Worm (Caenorhabditis elegans): ENCODE results near the gene mdf-2.
A peak's percentile ranks its signal among the peaks of the same experiment; 100 is the strongest.

The mdf-2 gene

DNA sequence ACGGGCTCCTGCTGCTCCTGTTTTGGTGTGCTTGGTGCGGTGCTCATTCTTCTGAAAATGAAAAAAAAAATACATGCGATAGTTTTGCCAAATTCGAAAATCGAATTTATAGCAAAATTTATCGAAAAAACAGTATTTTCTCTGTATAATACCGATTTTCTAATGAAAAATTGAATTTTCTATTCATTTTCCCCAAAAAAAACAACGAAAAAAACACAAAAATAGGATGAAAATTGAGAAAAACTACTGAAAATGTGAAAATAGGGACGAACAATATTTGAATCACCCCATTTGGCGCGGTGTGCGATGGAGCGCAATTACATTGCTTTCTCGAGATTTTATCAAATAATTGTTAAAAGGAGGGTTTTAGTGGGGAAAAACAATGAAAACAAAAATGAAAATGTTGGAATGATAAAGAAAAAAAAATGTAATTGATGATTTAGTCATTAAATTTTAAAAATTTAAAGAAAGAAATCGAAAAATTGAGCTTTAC, 27.9 kb downstream of the mdf-2 start, which contains the start of gene Y69A2AR.28:
TSS of gene Y69A2AR.28 (minus strand) at position 51 of the 493 bp plus-strand sequence.
- TF ChIP-seq odd-2 (tag; optimal IDR thresholded peaks at IDR 0.05) (no peak), sox-4 (tag; optimal IDR thresholded peaks at IDR 0.05) (no peak), T23F11.4 (GFP tag; optimal IDR thresholded peaks at IDR 0.05) (no peak), lin-11 (tag; optimal IDR thresholded peaks at IDR 0.05) (no peak), dmd-4 (tag; optimal IDR thresholded peaks at IDR 0.05; ENCODE audit: borderline replicate concordance) (no peak), npax-4 (tag; optimal IDR thresholded peaks at IDR 0.05) (no peak), mec-3 (tag; optimal IDR thresholded peaks at IDR 0.05; ENCODE audit: borderline replicate concordance) (no peak), fax-1 (tag; optimal IDR thresholded peaks at IDR 0.05) (no peak), ceh-9 (tag; optimal IDR thresholded peaks at IDR 0.05) (no peak), unc-55 (GFP tag; optimal IDR thresholded peaks at IDR 0.05) (no peak), ceh-48 (tag; optimal IDR thresholded peaks at IDR 0.05) (no peak), pha-2 (tag; optimal IDR thresholded peaks at IDR 0.05) (no peak), tbx-2 (tag; optimal IDR thresholded peaks at IDR 0.05) (no peak), ceh-45 (GFP tag; IDR thresholded peaks at IDR 0.05) (no peak), C08G9.2 (tag; optimal IDR thresholded peaks at IDR 0.05) (no peak), pag-3 (tag; optimal IDR thresholded peaks at IDR 0.05; ENCODE audit: borderline replicate concordance) (no peak)

DNA sequence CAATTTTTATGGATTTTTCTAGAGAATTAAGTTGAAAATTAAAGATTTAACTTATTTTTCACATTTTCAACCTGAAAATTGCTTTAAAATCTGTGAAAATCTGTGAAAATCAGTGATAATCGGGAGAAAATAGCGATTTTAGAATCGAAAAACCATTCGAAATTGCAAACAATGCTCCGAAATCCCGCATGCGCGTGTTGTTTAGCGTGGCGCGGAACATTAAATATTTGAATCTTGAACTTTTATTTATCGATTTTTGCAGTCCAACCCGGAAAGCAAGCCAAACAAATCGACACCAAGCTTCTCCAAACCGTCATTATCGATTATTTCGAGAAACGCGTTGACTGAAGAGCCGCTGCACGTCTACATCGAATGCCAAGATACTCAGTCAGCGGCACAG, 30.0 kb downstream of the mdf-2 start:
- peak; percentile 19 for TF ChIP-seq ceh-48 (tag; optimal IDR thresholded peaks at IDR 0.05)
- no peak for TF ChIP-seq sox-2 (GFP tag; IDR thresholded peaks at IDR 0.05)

DNA sequence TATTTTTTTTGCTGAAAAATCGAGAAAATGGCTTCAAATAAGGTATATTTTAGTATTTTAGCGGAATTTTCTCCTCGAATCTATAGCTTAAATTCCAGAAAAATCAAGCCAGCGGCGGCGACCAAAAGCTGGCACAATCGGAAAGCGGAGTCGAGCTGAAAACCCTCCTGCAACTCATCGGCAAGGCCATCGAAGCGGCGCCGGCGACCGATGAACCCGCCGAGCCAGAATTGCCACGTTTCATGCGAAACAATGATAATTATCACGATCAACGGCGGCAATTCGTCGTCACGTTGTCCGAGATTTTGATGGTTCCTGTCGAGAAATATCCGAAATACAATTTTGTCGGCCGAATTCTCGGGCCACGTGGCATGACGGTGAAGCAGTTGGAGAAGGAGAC, 30.5 kb downstream of the mdf-2 start, which contains the start of gene Y69A2AR.32:
TSS of gene Y69A2AR.32 (plus strand) at position 28 of the 400 bp plus-strand sequence.
- TF ChIP-seq ceh-2 (tag; optimal IDR thresholded peaks at IDR 0.05) (no peak), unc-42 (tag; optimal IDR thresholded peaks at IDR 0.05) (no peak), gmeb-2 (tag; optimal IDR thresholded peaks at IDR 0.05) (no peak), odd-2 (tag; optimal IDR thresholded peaks at IDR 0.05) (no peak), ztf-16 (tag; optimal IDR thresholded peaks at IDR 0.05) (no peak), ama-1 (optimal IDR thresholded peaks at IDR 0.05) (no peak), mec-3 (tag; optimal IDR thresholded peaks at IDR 0.05; ENCODE audit: borderline replicate concordance) (no peak), tbx-7 (tag; optimal IDR thresholded peaks at IDR 0.05) (no peak), unc-86 (tag; optimal IDR thresholded peaks at IDR 0.05) (no peak), hlh-8 (tag; optimal IDR thresholded peaks at IDR 0.05) (no peak), pag-3 (tag; optimal IDR thresholded peaks at IDR 0.05; ENCODE audit: borderline replicate concordance) (no peak), syd-9 (tag; optimal IDR thresholded peaks at IDR 0.05) (no peak)

DNA sequence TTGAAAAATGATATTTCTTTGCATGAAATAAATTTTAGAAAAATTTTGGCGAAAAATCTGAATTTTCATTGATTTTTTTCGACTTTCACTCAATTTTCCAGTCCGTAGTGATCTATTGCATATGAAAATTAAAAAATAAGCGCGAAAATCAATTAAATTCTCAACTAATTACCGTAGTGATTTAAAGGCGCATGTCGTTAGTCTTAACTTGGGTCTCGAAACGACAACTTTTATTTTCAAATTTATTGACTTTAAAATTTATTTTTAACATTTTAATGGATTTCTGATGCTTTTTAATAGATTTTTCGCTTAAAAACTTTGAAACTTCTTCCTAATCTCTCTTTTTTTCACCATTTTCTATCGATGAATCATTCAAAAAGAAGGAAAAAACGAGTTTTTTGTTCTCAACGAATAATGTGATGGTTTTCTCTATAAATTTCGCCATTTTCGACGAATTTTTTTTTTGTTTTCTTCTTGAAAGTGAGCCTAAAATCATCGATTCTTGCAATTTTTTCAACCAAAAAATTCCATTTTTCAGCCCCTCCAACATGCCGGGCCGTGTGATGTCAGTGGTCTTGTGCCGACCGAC, 33.3 kb downstream of the mdf-2 start, which contains the start of gene vamp-7:
TSS of gene vamp-7 (plus strand) at position 539 of the 589 bp plus-strand sequence.
- TF ChIP-seq pat-9 (tag; optimal IDR thresholded peaks at IDR 0.05) (no peak), che-1 (tag; optimal IDR thresholded peaks at IDR 0.05) (no peak), lin-11 (tag; optimal IDR thresholded peaks at IDR 0.05) (no peak), ceh-6 (GFP tag; optimal IDR thresholded peaks at IDR 0.05) (no peak), unc-42 (tag; optimal IDR thresholded peaks at IDR 0.05) (no peak), npax-4 (tag; optimal IDR thresholded peaks at IDR 0.05) (no peak), elt-4 (tag; optimal IDR thresholded peaks at IDR 0.05) (no peak), ahr-1 (tag; optimal IDR thresholded peaks at IDR 0.05) (no peak), mec-3 (tag; optimal IDR thresholded peaks at IDR 0.05; ENCODE audit: borderline replicate concordance) (no peak), T23F11.4 (GFP tag; optimal IDR thresholded peaks at IDR 0.05) (no peak), ttx-3 (tag; optimal IDR thresholded peaks at IDR 0.05) (no peak), hlh-30 (tag; optimal IDR thresholded peaks at IDR 0.05; ENCODE audit: insufficient read depth) (no peak), eyg-1 (tag; optimal IDR thresholded peaks at IDR 0.05) (no peak), Y22D7AL.16 (tag; optimal IDR thresholded peaks at IDR 0.05) (no peak), zip-5 (tag; optimal IDR thresholded peaks at IDR 0.05) (no peak), ceh-9 (tag; optimal IDR thresholded peaks at IDR 0.05) (no peak), ets-4 (tag; optimal IDR thresholded peaks at IDR 0.05) (no peak), odd-2 (tag; optimal IDR thresholded peaks at IDR 0.05) (no peak)
